Fruit fly (Drosophila melanogaster): ENCODE measurements around the gene ort.
A peak's percentile ranks its signal among the peaks of the same experiment; 100 is the strongest.

ort gene

dm6 chr3R:19644094-19644900, 15.3 kb upstream of the ort start, which contains the start of gene Vha13 (continued):
- TF ChIP-seq Hr51 (GFP tag; optimal IDR thresholded peaks at IDR 0.05) (peak in 1 of 2 experiments; percentile 53), CG11695 (GFP tag; IDR thresholded peaks at IDR 0.05) (no peak), CG6654 (GFP tag; optimal IDR thresholded peaks at IDR 0.05) (no peak), CG6854 (GFP tag; optimal IDR thresholded peaks at IDR 0.05) (peak; percentile 57), Dref (GFP tag; IDR thresholded peaks at IDR 0.05) (peak; percentile 80), Ravus (GFP tag; IDR thresholded peaks at IDR 0.05) (no peak), CG10147 (GFP tag; optimal IDR thresholded peaks at IDR 0.05) (peak; percentile 34), chn (GFP tag; optimal IDR thresholded peaks at IDR 0.05) (peak; percentile 51), wek (GFP tag; optimal IDR thresholded peaks at IDR 0.05) (peak; percentile 54), CG13296 (GFP tag; optimal IDR thresholded peaks at IDR 0.05) (peak; percentile 70), CG33557 (GFP tag; optimal IDR thresholded peaks at IDR 0.05) (no peak), CG15011 (GFP tag; optimal IDR thresholded peaks at IDR 0.05) (no peak), ttk (GFP tag; IDR thresholded peaks at IDR 0.05) (0 out of 2 replicates have a peak, but pooled peaks have one; percentile 34), Sin3A (optimal IDR thresholded peaks at IDR 0.05) (no peak), Deaf1 (tag; optimal IDR thresholded peaks at IDR 0.05) (peak; percentile 61), CG16815 (GFP tag; optimal IDR thresholded peaks at IDR 0.05) (no peak), CG32532 (GFP tag; IDR thresholded peaks at IDR 0.05) (peak; percentile 66), CG14860 (GFP tag; IDR thresholded peaks at IDR 0.05; ENCODE audit: partially characterized antibody) (peak; percentile 8; the same call in 2 of the 3 replicates), CG10543 (GFP tag; optimal IDR thresholded peaks at IDR 0.05) (peak; percentile 27), NFAT (GFP tag; IDR thresholded peaks at IDR 0.05) (peak; percentile 84), her (GFP tag; optimal IDR thresholded peaks at IDR 0.05) (peak; percentile 57), klu (GFP tag; IDR thresholded peaks at IDR 0.05) (peak; percentile 25; the same call in 1 of the 2 replicates), pnt (GFP tag; optimal IDR thresholded peaks at IDR 0.05) (peak; percentile 15), eyg (GFP tag; optimal IDR thresholded peaks at IDR 0.05) (no peak), CG15073 (GFP tag; optimal IDR thresholded peaks at IDR 0.05) (no peak), stwl (tag; optimal IDR thresholded peaks at IDR 0.05) (peak; percentile 66), wdn (GFP tag; IDR thresholded peaks at IDR 0.05) (peak; percentile 18; the same call in 1 of the 2 replicates), zen (tag; optimal IDR thresholded peaks at IDR 0.05) (no peak), nau (GFP tag; optimal IDR thresholded peaks at IDR 0.05) (no peak), aop (GFP tag; IDR thresholded peaks at IDR 0.05) (peak; percentile 64; the same call in 1 of the 2 replicates), MTF-1 (GFP tag; optimal IDR thresholded peaks at IDR 0.05; ENCODE audit: borderline replicate concordance) (peak; percentile 39), fd102C (GFP tag; optimal IDR thresholded peaks at IDR 0.05) (no peak), zf30C (GFP tag; optimal IDR thresholded peaks at IDR 0.05) (no peak), grn (GFP tag; optimal IDR thresholded peaks at IDR 0.05) (no peak), CG11696 (GFP tag; IDR thresholded peaks at IDR 0.05) (no peak), slou (GFP tag; optimal IDR thresholded peaks at IDR 0.05) (peak; percentile 0), CG8281 (tag; optimal IDR thresholded peaks at IDR 0.05) (no peak), NC2α (GFP tag; optimal IDR thresholded peaks at IDR 0.05) (no peak), Dip2 (GFP tag; IDR thresholded peaks at IDR 0.05) (no peak), CG4282 (GFP tag; optimal IDR thresholded peaks at IDR 0.05) (no peak), CG1024 (GFP tag; IDR thresholded peaks at IDR 0.05) (peak; percentile 14; the same call in 1 of the 2 replicates), Awh (GFP tag; IDR thresholded peaks at IDR 0.05) (no peak), sna (GFP tag; IDR thresholded peaks at IDR 0.05; ENCODE audit: partially characterized antibody) (no peak; the same call in none of the 2 replicates), h (optimal IDR thresholded peaks at IDR 0.05) (no peak), CG17361 (GFP tag; IDR thresholded peaks at IDR 0.05) (peak; percentile 69), CG10321 (GFP tag; IDR thresholded peaks at IDR 0.05) (no peak), CG4820 (GFP tag; optimal IDR thresholded peaks at IDR 0.05) (peak; percentile 35), pfk (GFP tag; optimal IDR thresholded peaks at IDR 0.05) (peak; percentile 43), CG6254 (GFP tag; optimal IDR thresholded peaks at IDR 0.05) (no peak), btn (GFP tag; optimal IDR thresholded peaks at IDR 0.05) (no peak)
